Worm (Caenorhabditis elegans) whole organism, young adult: Measurements from ENCODE around the gene ceh-43.

Experiments used
- B0019.2 ChIP-seq: fragments of 200-800 bp; sonication (Bioruptor generic); conservative IDR thresholded peaks from 2 replicates; pipeline ENCODE4 v1.3.6; 2022; ENCODE audit warnings: missing genetic modification reagents, missing genetic modification characterization, missing compliant biosample characterization
- B0035.1 ChIP-seq: sonication (generic microtip); optimal IDR thresholded peaks from 2 replicates; lab custom pipeline; 2016; ENCODE audit warnings: missing genetic modification characterization, mild to moderate bottlenecking, missing compliant biosample characterization, missing genotype, missing genetic modification reagents
- B0336.3 ChIP-seq: fragments of 200-800 bp; sonication (Bioruptor generic); IDR thresholded peaks from 2 replicates; pipeline ENCODE4 v1.3.6; 2022; ENCODE audit warnings: missing genetic modification characterization, missing compliant biosample characterization
- C17E4.6 ChIP-seq: fragments of 200-800 bp; sonication (Bioruptor generic); IDR thresholded peaks from 2 replicates; pipeline ENCODE4 v1.3.6; 2022; ENCODE audit warnings: missing genetic modification reagents, missing genetic modification characterization, missing compliant biosample characterization
- F22D6.2 ChIP-seq: sonication (generic microtip); optimal IDR thresholded peaks from 2 replicates; lab custom pipeline; 2016; ENCODE audit warnings: mild to moderate bottlenecking, missing genetic modification characterization, missing compliant biosample characterization
- F23B12.7 ChIP-seq: sonication (generic microtip); optimal IDR thresholded peaks from 2 replicates; lab custom pipeline; 2017; ENCODE audit warnings: missing genetic modification characterization, mild to moderate bottlenecking, missing compliant biosample characterization, antibody characterized with exemption, moderate library complexity; ENCODE audit not compliant: insufficient read depth
- F37B4.10 ChIP-seq: fragments of 200-800 bp; sonication (Bioruptor generic); IDR thresholded peaks from 2 replicates; pipeline ENCODE4 v1.3.6; 2022; ENCODE audit warnings: missing genetic modification characterization, missing compliant biosample characterization
- F52B5.7 ChIP-seq: sonication (generic microtip); optimal IDR thresholded peaks from 2 replicates; lab custom pipeline; 2016; ENCODE audit warnings: mild to moderate bottlenecking, missing genetic modification characterization, missing compliant biosample characterization
- F57A8.1 ChIP-seq: fragments of 200-800 bp; sonication (Bioruptor generic); optimal IDR thresholded peaks from 2 replicates; lab custom pipeline; 2018; ENCODE audit warnings: mild to moderate bottlenecking, missing genetic modification characterization, moderate library complexity, missing compliant biosample characterization
- F57C9.4 ChIP-seq: sonication (generic microtip); optimal IDR thresholded peaks from 2 replicates; lab custom pipeline; 2017; ENCODE audit warnings: mild to moderate bottlenecking, missing genetic modification characterization, missing compliant biosample characterization
- K11D2.4 ChIP-seq: fragments of 200-800 bp; sonication (Bioruptor generic); IDR thresholded peaks from 2 replicates; pipeline ENCODE4 v1.3.6; 2022; ENCODE audit warnings: missing genetic modification reagents, missing genetic modification characterization, missing compliant biosample characterization
- K12H6.12 ChIP-seq: fragments of 200-800 bp; sonication (Bioruptor generic); optimal IDR thresholded peaks from 2 replicates; lab custom pipeline; 2018; ENCODE audit warnings: mild to moderate bottlenecking, missing genetic modification characterization, missing compliant biosample characterization
- T26A5.8 ChIP-seq: sonication (generic microtip); optimal IDR thresholded peaks from 2 replicates; lab custom pipeline; 2016; ENCODE audit warnings: missing genetic modification characterization, missing compliant biosample characterization
- Y53F4B.3 ChIP-seq: fragments of 200-800 bp; sonication (Bioruptor generic); IDR thresholded peaks from 2 replicates; pipeline ENCODE4 v1.3.6; 2022; ENCODE audit warnings: missing genetic modification reagents, missing genetic modification characterization, missing compliant biosample characterization
- Y53G8AR.9 ChIP-seq: fragments of 200-800 bp; sonication (Bioruptor generic); conservative IDR thresholded peaks from 2 replicates; pipeline ENCODE4 v1.3.6; 2022; ENCODE audit warnings: missing genetic modification reagents, missing genetic modification characterization, missing compliant biosample characterization
- Y67H2A.10 ChIP-seq: fragments of 200-800 bp; sonication (Bioruptor generic); conservative IDR thresholded peaks from 2 replicates; pipeline ENCODE4 v1.3.6; 2022; ENCODE audit warnings: missing genetic modification reagents, missing genetic modification characterization, missing compliant biosample characterization
- athp-1 ChIP-seq: sonication (generic microtip); optimal IDR thresholded peaks from 2 replicates; lab custom pipeline; 2017; ENCODE audit warnings: mild to moderate bottlenecking, missing genetic modification characterization, missing compliant biosample characterization
- bed-1 ChIP-seq: fragments of 200-800 bp; sonication (Bioruptor generic); IDR thresholded peaks from 2 replicates; pipeline ENCODE4 v1.3.6; 2022; ENCODE audit warnings: missing genetic modification reagents, missing genetic modification characterization, missing compliant biosample characterization
- bed-2 ChIP-seq: fragments of 200-800 bp; sonication (Bioruptor generic); IDR thresholded peaks from 2 replicates; pipeline ENCODE4 v1.3.6; 2022; ENCODE audit warnings: missing genetic modification reagents, missing genetic modification characterization, missing compliant biosample characterization
- cebp-1 ChIP-seq, 2 experiments: fragments of 200-800 bp in 1 of 2; sonication (Bioruptor generic) in 1 of 2; sonication (generic microtip) in 1 of 2; IDR thresholded peaks in 1 of 2; optimal IDR thresholded peaks in 1 of 2; 2 replicates each; pipeline versions ENCODE4 v1.3.6 to Lab custom; 2017 to 2022; ENCODE audit warnings: missing compliant biosample characterization in 2 of 2, missing genetic modification characterization in 2 of 2, mild to moderate bottlenecking in 1 of 2, missing genetic modification reagents in 1 of 2, moderate library complexity in 1 of 2
- ceh-79 ChIP-seq: sonication (generic microtip); optimal IDR thresholded peaks from 2 replicates; lab custom pipeline; 2017; ENCODE audit warnings: mild to moderate bottlenecking, missing genetic modification characterization, missing compliant biosample characterization
- dox-1 ChIP-seq: fragments of 200-800 bp; sonication (Bioruptor generic); IDR thresholded peaks from 2 replicates; pipeline ENCODE4 v1.3.6; 2022; ENCODE audit warnings: missing genetic modification reagents, missing genetic modification characterization, missing compliant biosample characterization
- egl-44 ChIP-seq: fragments of 200-800 bp; sonication (Bioruptor generic); IDR thresholded peaks from 2 replicates; pipeline ENCODE4 v1.3.6; 2022; ENCODE audit warnings: missing genetic modification reagents, missing genetic modification characterization, missing compliant biosample characterization
- hrde-1 ChIP-seq: sonication (generic microtip); optimal IDR thresholded peaks from 2 replicates; lab custom pipeline; 2016; ENCODE audit warnings: missing genetic modification characterization, mild to moderate bottlenecking, missing compliant biosample characterization, moderate library complexity, missing genotype, missing genetic modification reagents, borderline replicate concordance
- let-526 ChIP-seq: fragments of 200-800 bp; sonication (Bioruptor generic); IDR thresholded peaks from 2 replicates; pipeline ENCODE4 v1.3.6; 2022; ENCODE audit warnings: missing genetic modification reagents, missing genetic modification characterization, missing compliant biosample characterization
- lin-26 ChIP-seq: fragments of 200-800 bp; sonication (Bioruptor generic); IDR thresholded peaks from 2 replicates; pipeline ENCODE4 v1.3.6; 2022; ENCODE audit warnings: missing genetic modification reagents, missing genetic modification characterization, missing compliant biosample characterization
- lin-40 ChIP-seq: sonication (generic microtip); optimal IDR thresholded peaks from 2 replicates; lab custom pipeline; 2016; ENCODE audit warnings: missing genetic modification characterization, mild to moderate bottlenecking, missing compliant biosample characterization, missing genotype, missing genetic modification reagents
- lin-54 ChIP-seq: fragments of 200-800 bp; sonication (Bioruptor generic); optimal IDR thresholded peaks from 2 replicates; lab custom pipeline; 2018; ENCODE audit warnings: mild to moderate bottlenecking, missing genetic modification characterization, missing compliant biosample characterization
- lir-1 ChIP-seq: fragments of 200-800 bp; sonication (Bioruptor generic); conservative IDR thresholded peaks from 2 replicates; pipeline ENCODE4 v1.3.6; 2022; ENCODE audit warnings: missing genetic modification reagents, missing genetic modification characterization, missing compliant biosample characterization
- madf-3 ChIP-seq: fragments of 200-800 bp; sonication (Bioruptor generic); IDR thresholded peaks from 2 replicates; pipeline ENCODE4 v1.3.6; 2022; ENCODE audit warnings: missing genetic modification reagents, missing genetic modification characterization, missing compliant biosample characterization
- madf-8 ChIP-seq: fragments of 200-800 bp; sonication (Bioruptor generic); conservative IDR thresholded peaks from 2 replicates; pipeline ENCODE4 v1.3.6; 2022; ENCODE audit warnings: missing genetic modification reagents, missing genetic modification characterization, missing compliant biosample characterization
- mel-28 ChIP-seq: sonication (generic microtip); optimal IDR thresholded peaks from 2 replicates; lab custom pipeline; 2016; ENCODE audit warnings: borderline replicate concordance, mild to moderate bottlenecking, missing genetic modification characterization, missing compliant biosample characterization
- nfya-2 ChIP-seq: fragments of 200-800 bp; sonication (Bioruptor generic); IDR thresholded peaks from 2 replicates; pipeline ENCODE4 v1.3.6; 2022; ENCODE audit warnings: missing genetic modification reagents, missing genetic modification characterization, missing compliant biosample characterization
- nhr-90 ChIP-seq: sonication (generic microtip); optimal IDR thresholded peaks from 2 replicates; lab custom pipeline; 2016; ENCODE audit warnings: missing genotype, mild to moderate bottlenecking, missing genetic modification characterization, missing compliant biosample characterization
- pbrm-1 ChIP-seq: fragments of 200-800 bp; sonication (Bioruptor generic); IDR thresholded peaks from 2 replicates; pipeline ENCODE4 v1.3.6; 2022; ENCODE audit warnings: missing genetic modification reagents, missing genetic modification characterization, missing compliant biosample characterization
- repo-1 ChIP-seq: sonication (generic microtip); optimal IDR thresholded peaks from 2 replicates; lab custom pipeline; 2017; ENCODE audit warnings: mild to moderate bottlenecking, missing genetic modification characterization, missing compliant biosample characterization
- snpc-3.4 ChIP-seq: sonication (generic microtip); optimal IDR thresholded peaks from 2 replicates; lab custom pipeline; 2017; ENCODE audit warnings: missing genetic modification characterization, mild to moderate bottlenecking, missing compliant biosample characterization, antibody characterized with exemption, moderate library complexity, missing genotype, missing genetic modification reagents
- snpc-4 ChIP-seq, 5 experiments: fragments of 150-350 bp in 1 of 5; sonication (generic microtip) in 4 of 5; optimal IDR thresholded peaks; 2 replicates each; lab custom pipeline; 2014 to 2018; ENCODE audit warnings: missing genetic modification characterization in 5 of 5, missing biosample characterization in 3 of 5, antibody characterized with exemption in 2 of 5, mild to moderate bottlenecking in 2 of 5, missing compliant biosample characterization in 2 of 5, missing genotype in 2 of 5, moderate library complexity in 2 of 5, missing genetic modification reagents in 1 of 5
- tbp1 ChIP-seq: fragments of 200-800 bp; sonication (Bioruptor generic); optimal IDR thresholded peaks from 2 replicates; lab custom pipeline; 2018; ENCODE audit warnings: mild to moderate bottlenecking, missing genetic modification characterization, missing compliant biosample characterization
- tbx-9 ChIP-seq: sonication (generic microtip); optimal IDR thresholded peaks from 2 replicates; lab custom pipeline; 2016; ENCODE audit warnings: borderline replicate concordance, missing genetic modification characterization, inconsistent platforms, missing compliant biosample characterization
- unc-62 ChIP-seq: fragments of 150-350 bp; optimal IDR thresholded peaks from 2 replicates; lab custom pipeline; 2014; ENCODE audit warnings: missing biosample characterization, missing genetic modification reagents, missing genetic modification characterization
- xnd-1 ChIP-seq: sonication (generic microtip); optimal IDR thresholded peaks from 2 replicates; lab custom pipeline; 2016; ENCODE audit warnings: missing genotype, missing genetic modification reagents, missing genetic modification characterization, missing compliant biosample characterization
- zim-3 ChIP-seq: sonication (generic microtip); optimal IDR thresholded peaks from 2 replicates; lab custom pipeline; 2017; ENCODE audit warnings: mild to moderate bottlenecking, missing genetic modification characterization, moderate library complexity, missing compliant biosample characterization
- ztf-22 ChIP-seq: fragments of 200-800 bp; sonication (Bioruptor generic); optimal IDR thresholded peaks from 2 replicates; lab custom pipeline; 2018; ENCODE audit warnings: mild to moderate bottlenecking, missing genetic modification characterization, moderate library complexity, missing compliant biosample characterization
- ztf-25 ChIP-seq: fragments of 200-800 bp; sonication (Bioruptor generic); IDR thresholded peaks from 2 replicates; pipeline ENCODE4 v1.3.6; 2022; ENCODE audit warnings: missing genetic modification reagents, missing genetic modification characterization, missing compliant biosample characterization

ceh-43 gene

ce11 chrIII:4412108-4413009, 37.4 kb downstream of the ceh-43 start (continued):
- TF ChIP-seq snpc-3.4 (tag; lab: Kevin White, UChicago) (peak; percentile 55), unc-62 (no peak), nhr-90 (tag; lab: Kevin White, UChicago) (no peak), lin-54 (peak; percentile 23), T26A5.8 (no peak), C17E4.6 (GFP tag; lab: Robert Waterston, UW) (no peak), K12H6.12 (tag; lab: Kevin White, UChicago) (no peak), let-526 (GFP tag; lab: Robert Waterston, UW) (no peak), F57A8.1 (GFP tag; lab: Kevin White, UChicago) (no peak), F37B4.10 (GFP tag; lab: Robert Waterston, UW) (no peak), nfya-2 (GFP tag; lab: Robert Waterston, UW) (no peak), ztf-22 (GFP tag; lab: Kevin White, UChicago) (no peak), dox-1 (GFP tag; lab: Robert Waterston, UW) (no peak), snpc-4 (GFP tag; optimal IDR thresholded peaks at IDR 0.05; lab: Kevin White, UChicago) (no peak), snpc-4 (tag; optimal IDR thresholded peaks at IDR 0.05; lab: Kevin White, UChicago) (peak in 2 of 4 experiments; percentile 3 to 6), repo-1 (tag; lab: Kevin White, UChicago) (no peak), tbp1 (peak; percentile 30), F52B5.7 (tag; lab: Kevin White, UChicago) (no peak), B0336.3 (GFP tag; lab: Robert Waterston, UW) (no peak), zim-3 (tag; lab: Kevin White, UChicago) (no peak), athp-1 (tag; lab: Kevin White, UChicago) (no peak), B0019.2 (peak; percentile 90), F57C9.4 (tag; lab: Kevin White, UChicago) (no peak), ceh-79 (tag; lab: Kevin White, UChicago) (no peak), mel-28 (no peak), Y53G8AR.9 (GFP tag; lab: Robert Waterston, UW) (no peak), madf-8 (GFP tag; lab: Robert Waterston, UW) (no peak), lin-40 (peak; percentile 10), madf-3 (GFP tag; lab: Robert Waterston, UW) (no peak), Y67H2A.10 (GFP tag; lab: Robert Waterston, UW) (no peak), F23B12.7 (tag; lab: Kevin White, UChicago) (peak; percentile 21), F22D6.2 (tag; lab: Kevin White, UChicago) (no peak), bed-2 (GFP tag; lab: Robert Waterston, UW) (no peak), bed-1 (no peak), B0035.1 (no peak), ztf-25 (GFP tag; lab: Robert Waterston, UW) (no peak), tbx-9 (tag; lab: Kevin White, UChicago) (no peak), pbrm-1 (GFP tag; lab: Robert Waterston, UW) (no peak), lir-1 (no peak), cebp-1 (GFP tag; IDR thresholded peaks at IDR 0.05; lab: Robert Waterston, UW) (no peak), cebp-1 (tag; optimal IDR thresholded peaks at IDR 0.05; lab: Kevin White, UChicago) (peak; percentile 45), K11D2.4 (no peak), egl-44 (GFP tag; lab: Robert Waterston, UW) (no peak), lin-26 (no peak), Y53F4B.3 (GFP tag; lab: Robert Waterston, UW) (no peak), hrde-1 (tag; lab: Kevin White, UChicago) (no peak), xnd-1 (tag; lab: Kevin White, UChicago) (peak; percentile 45)
